Worm (Caenorhabditis elegans) whole organism, young adult: ENCODE data around the gene chil-15.
"Not testable (repeated sequence)": the region's sequence is repeated elsewhere in the genome, so short reads cannot be mapped to it uniquely, and the experiment has no call there.

Experiments used
- F22D6.2 ChIP-seq: sonication (generic microtip); optimal IDR thresholded peaks from 2 replicates; lab custom pipeline; 2016; ENCODE audit warnings: mild to moderate bottlenecking, missing genetic modification characterization, missing compliant biosample characterization
- F37B4.10 ChIP-seq: fragments of 200-800 bp; sonication (Bioruptor generic); IDR thresholded peaks from 2 replicates; pipeline ENCODE4 v1.3.6; 2022; ENCODE audit warnings: missing genetic modification characterization, missing compliant biosample characterization
- F49E8.2 ChIP-seq: sonication (generic microtip); optimal IDR thresholded peaks from 3 replicates; lab custom pipeline; 2017; ENCODE audit warnings: missing genetic modification characterization, mild to moderate bottlenecking, missing compliant biosample characterization, antibody characterized with exemption, moderate library complexity; ENCODE audit not compliant: insufficient read depth
- F55B11.4 ChIP-seq: sonication (generic microtip); optimal IDR thresholded peaks from 2 replicates; lab custom pipeline; 2016; ENCODE audit warnings: missing compliant biosample characterization, missing genetic modification characterization, borderline replicate concordance; ENCODE audit not compliant: insufficient read depth
- T07F8.4 ChIP-seq: sonication (generic microtip); optimal IDR thresholded peaks from 2 replicates; lab custom pipeline; 2016; ENCODE audit warnings: mild to moderate bottlenecking, missing genetic modification characterization, moderate library complexity, missing compliant biosample characterization
- Y53F4B.3 ChIP-seq: fragments of 200-800 bp; sonication (Bioruptor generic); IDR thresholded peaks from 2 replicates; pipeline ENCODE4 v1.3.6; 2022; ENCODE audit warnings: missing genetic modification reagents, missing genetic modification characterization, missing compliant biosample characterization
- Y56A3A.18 ChIP-seq: fragments of 200-800 bp; sonication (Bioruptor generic); IDR thresholded peaks from 2 replicates; pipeline ENCODE4 v1.3.6; 2022; ENCODE audit warnings: missing genetic modification reagents, missing genetic modification characterization, missing compliant biosample characterization
- attf-5 ChIP-seq: fragments of 200-800 bp; sonication (Bioruptor generic); optimal IDR thresholded peaks from 2 replicates; lab custom pipeline; 2018; ENCODE audit warnings: mild to moderate bottlenecking, missing genetic modification characterization, missing compliant biosample characterization
- dpl-1 ChIP-seq: fragments of 150-350 bp; optimal IDR thresholded peaks from 2 replicates; lab custom pipeline; 2014; ENCODE audit warnings: missing biosample characterization, missing genetic modification reagents, missing genetic modification characterization
- egl-44 ChIP-seq: fragments of 200-800 bp; sonication (Bioruptor generic); IDR thresholded peaks from 2 replicates; pipeline ENCODE4 v1.3.6; 2022; ENCODE audit warnings: missing genetic modification reagents, missing genetic modification characterization, missing compliant biosample characterization
- ekl-4 ChIP-seq: fragments of 200-800 bp; sonication (Bioruptor generic); IDR thresholded peaks from 2 replicates; pipeline ENCODE4 v1.3.6; 2022; ENCODE audit warnings: missing genetic modification reagents, missing genetic modification characterization, missing compliant biosample characterization
- gei-17 ChIP-seq: fragments of 200-800 bp; sonication (Bioruptor generic); optimal IDR thresholded peaks from 2 replicates; lab custom pipeline; 2018; ENCODE audit warnings: mild to moderate bottlenecking, missing genetic modification characterization, missing compliant biosample characterization
- hlh-12 ChIP-seq: sonication (generic microtip); optimal IDR thresholded peaks from 2 replicates; lab custom pipeline; 2016; ENCODE audit warnings: missing genetic modification characterization, missing compliant biosample characterization
- hlh-26 ChIP-seq: fragments of 200-800 bp; sonication (Bioruptor generic); conservative IDR thresholded peaks from 2 replicates; pipeline ENCODE4 v1.3.6; 2022; ENCODE audit warnings: missing genetic modification reagents, missing genetic modification characterization, missing compliant biosample characterization
- hmg-1.2 ChIP-seq: fragments of 200-800 bp; sonication (Bioruptor generic); IDR thresholded peaks from 2 replicates; pipeline ENCODE4 v1.3.6; 2022; ENCODE audit warnings: missing genetic modification reagents, missing genetic modification characterization, missing compliant biosample characterization
- hmg-20 ChIP-seq: fragments of 200-800 bp; sonication (Bioruptor generic); IDR thresholded peaks from 2 replicates; pipeline ENCODE4 v1.3.6; 2022; ENCODE audit warnings: missing genetic modification reagents, missing genetic modification characterization, missing compliant biosample characterization
- hsf-1 ChIP-seq: fragments of 200-800 bp; sonication (Bioruptor generic); IDR thresholded peaks from 2 replicates; pipeline ENCODE4 v1.3.6; 2022; ENCODE audit warnings: missing genetic modification reagents, missing genetic modification characterization, missing compliant biosample characterization
- lin-26 ChIP-seq: fragments of 200-800 bp; sonication (Bioruptor generic); IDR thresholded peaks from 2 replicates; pipeline ENCODE4 v1.3.6; 2022; ENCODE audit warnings: missing genetic modification reagents, missing genetic modification characterization, missing compliant biosample characterization
- lir-1 ChIP-seq: fragments of 200-800 bp; sonication (Bioruptor generic); conservative IDR thresholded peaks from 2 replicates; pipeline ENCODE4 v1.3.6; 2022; ENCODE audit warnings: missing genetic modification reagents, missing genetic modification characterization, missing compliant biosample characterization
- lsl-1 ChIP-seq: fragments of 200-800 bp; sonication (Bioruptor generic); optimal IDR thresholded peaks from 2 replicates; lab custom pipeline; 2018; ENCODE audit warnings: mild to moderate bottlenecking, missing genetic modification characterization, moderate library complexity, missing compliant biosample characterization
- madf-8 ChIP-seq: fragments of 200-800 bp; sonication (Bioruptor generic); conservative IDR thresholded peaks from 2 replicates; pipeline ENCODE4 v1.3.6; 2022; ENCODE audit warnings: missing genetic modification reagents, missing genetic modification characterization, missing compliant biosample characterization
- nhr-27 ChIP-seq: fragments of 200-800 bp; sonication (Bioruptor generic); optimal IDR thresholded peaks from 2 replicates; lab custom pipeline; 2018; ENCODE audit warnings: mild to moderate bottlenecking, missing genetic modification characterization, moderate library complexity, missing compliant biosample characterization
- rcor-1 ChIP-seq: fragments of 200-800 bp; sonication (Bioruptor generic); IDR thresholded peaks from 2 replicates; pipeline ENCODE4 v1.3.6; 2022; ENCODE audit warnings: missing genetic modification reagents, missing genetic modification characterization, missing compliant biosample characterization
- sdz-38 ChIP-seq: sonication (generic microtip); optimal IDR thresholded peaks from 2 replicates; lab custom pipeline; 2016; ENCODE audit warnings: missing genotype, missing genetic modification characterization, missing compliant biosample characterization
- snpc-1.1 ChIP-seq: sonication (generic microtip); optimal IDR thresholded peaks from 2 replicates; lab custom pipeline; 2017; ENCODE audit warnings: missing genetic modification characterization, mild to moderate bottlenecking, missing compliant biosample characterization, antibody characterized with exemption, moderate library complexity, missing genotype, missing genetic modification reagents; ENCODE audit not compliant: insufficient read depth
- snpc-3.4 ChIP-seq: sonication (generic microtip); optimal IDR thresholded peaks from 2 replicates; lab custom pipeline; 2017; ENCODE audit warnings: missing genetic modification characterization, mild to moderate bottlenecking, missing compliant biosample characterization, antibody characterized with exemption, moderate library complexity, missing genotype, missing genetic modification reagents
- somi-1 ChIP-seq: fragments of 200-800 bp; sonication (Bioruptor generic); optimal IDR thresholded peaks from 2 replicates; lab custom pipeline; 2018; ENCODE audit warnings: mild to moderate bottlenecking, missing genetic modification characterization, missing compliant biosample characterization
- sptf-2 ChIP-seq: fragments of 200-800 bp; sonication (Bioruptor generic); optimal IDR thresholded peaks from 2 replicates; lab custom pipeline; 2018; ENCODE audit warnings: mild to moderate bottlenecking, missing genetic modification characterization, missing compliant biosample characterization
- tbx-9 ChIP-seq: sonication (generic microtip); optimal IDR thresholded peaks from 2 replicates; lab custom pipeline; 2016; ENCODE audit warnings: borderline replicate concordance, missing genetic modification characterization, inconsistent platforms, missing compliant biosample characterization
- tlf-1 ChIP-seq: fragments of 200-800 bp; sonication (Bioruptor generic); optimal IDR thresholded peaks from 2 replicates; lab custom pipeline; 2018; ENCODE audit warnings: mild to moderate bottlenecking, missing genetic modification characterization, missing compliant biosample characterization
- unc-130 ChIP-seq: sonication (generic microtip); optimal IDR thresholded peaks from 2 replicates; lab custom pipeline; 2016; ENCODE audit warnings: missing genetic modification reagents, missing genetic modification characterization, missing compliant biosample characterization
- xnd-1 ChIP-seq: sonication (generic microtip); optimal IDR thresholded peaks from 2 replicates; lab custom pipeline; 2016; ENCODE audit warnings: missing genotype, missing genetic modification reagents, missing genetic modification characterization, missing compliant biosample characterization

Gene chil-15

ce11 chrII:9452172-9452571 lies 8.8 kb upstream of the chil-15 start, which contains the start of gene R09D1.12:
TSS of gene R09D1.12 (minus strand) at chrII:9452272.
- not testable (repeated sequence) for TF ChIP-seq ekl-4 (GFP tag; lab: Robert Waterston, UW); Y56A3A.18; lsl-1

ce11 chrII:9447965-9448364 lies 4.5 kb upstream of the chil-15 start, which contains the start of gene chil-18:
TSS of gene chil-18 (plus strand) at chrII:9448265.
- no peak for TF ChIP-seq attf-5
- no peak for TF ChIP-seq snpc-3.4 (tag; lab: Kevin White, UChicago)
- TF ChIP-seq nhr-27 (tag; lab: Kevin White, UChicago): no peak
- TF ChIP-seq hlh-26 (GFP tag; lab: Robert Waterston, UW): no peak
- TF ChIP-seq F37B4.10: no peak
- no peak for TF ChIP-seq unc-130
- TF ChIP-seq hsf-1 (GFP tag; lab: Robert Waterston, UW): no peak
- no peak for TF ChIP-seq tbx-9 (tag; lab: Kevin White, UChicago)
- TF ChIP-seq hlh-12 (tag; lab: Kevin White, UChicago): no peak
- no peak for TF ChIP-seq F55B11.4 (tag; lab: Kevin White, UChicago)
- no peak for TF ChIP-seq T07F8.4 (tag; lab: Kevin White, UChicago)
- no peak for TF ChIP-seq dpl-1 (GFP tag; lab: Kevin White, UChicago)
- TF ChIP-seq sdz-38 (tag; lab: Kevin White, UChicago): no peak

- no peak for TF ChIP-seq lin-26 (GFP tag; lab: Robert Waterston, UW)
- TF ChIP-seq ekl-4 (GFP tag; lab: Robert Waterston, UW): no peak
- no peak for TF ChIP-seq F49E8.2
- TF ChIP-seq hmg-1.2 (GFP tag; lab: Robert Waterston, UW): no peak
- TF ChIP-seq egl-44: no peak
- TF ChIP-seq lsl-1: no peak
- no peak for TF ChIP-seq F22D6.2 (tag; lab: Kevin White, UChicago)
- TF ChIP-seq gei-17 (GFP tag; lab: Kevin White, UChicago): no peak
Observed at ce11 chrII:9445368-9445767, 1.9 kb upstream of the chil-15 start, which contains the start of gene R09D1.13. TSS of gene R09D1.13 (minus strand) at chrII:9445468.

- TF ChIP-seq Y53F4B.3 (GFP tag; lab: Robert Waterston, UW) (no peak), rcor-1 (GFP tag; lab: Robert Waterston, UW) (no peak), madf-8 (GFP tag; lab: Robert Waterston, UW) (no peak), sptf-2 (no peak), sdz-38 (tag; lab: Kevin White, UChicago) (no peak), somi-1 (GFP tag; lab: Kevin White, UChicago) (no peak), dpl-1 (GFP tag; lab: Kevin White, UChicago) (no peak), hmg-20 (no peak), snpc-1.1 (tag; lab: Kevin White, UChicago) (no peak), unc-130 (no peak)
- TF ChIP-seq, all 124 proteins: peak for 0
Observed at ce11 chrII:9441838-9442237, 1.6 kb downstream of the chil-15 start, which contains the start of gene chil-16. TSS of gene chil-16 (minus strand) at chrII:9441938.

ce11 chrII:9440060-9440459 lies 3.4 kb downstream of the chil-15 start, which contains the start of gene chil-17:
TSS of gene chil-17 (minus strand) at chrII:9440160.
- TF ChIP-seq lir-1 (GFP tag; lab: Robert Waterston, UW) (no peak), nhr-27 (tag; lab: Kevin White, UChicago) (no peak), xnd-1 (tag; lab: Kevin White, UChicago) (no peak), tlf-1 (no peak)
- TF ChIP-seq, all 124 proteins: peak for 0
